Worm (Caenorhabditis elegans): Measurements from ENCODE around the gene nac-2.

- TF ChIP-seq nhr-237 (tag; optimal IDR thresholded peaks at IDR 0.05) (no peak), jun-1 (tag; optimal IDR thresholded peaks at IDR 0.05) (no peak), ceh-32 (tag; optimal IDR thresholded peaks at IDR 0.05; ENCODE audit: poor library complexity) (no peak), mdl-1 (tag; optimal IDR thresholded peaks at IDR 0.05) (no peak), ceh-62 (tag; optimal IDR thresholded peaks at IDR 0.05) (no peak), Y5F2A.4 (GFP tag; optimal IDR thresholded peaks at IDR 0.05) (no peak), pqm-1 (tag; optimal IDR thresholded peaks at IDR 0.05) (no peak), fkh-10 (GFP tag; optimal IDR thresholded peaks at IDR 0.05) (no peak)
Measured at ce11 chrIII:9053263-9053662, 10.2 kb upstream of the nac-2 start.
